Worm (Caenorhabditis elegans) whole organism, L3 larva: ENCODE measurements around the gene C44B12.3.

Experiments
- R02D3.7 ChIP-seq: fragments of 150-350 bp; optimal IDR thresholded peaks from 2 replicates; lab custom pipeline; 2014; ENCODE audit warnings: missing biosample characterization, missing genetic modification characterization
- ZK546.5 ChIP-seq: sonication (generic microtip); optimal IDR thresholded peaks from 2 replicates; lab custom pipeline; 2017; ENCODE audit warnings: missing biosample characterization, missing genetic modification characterization
- ama-1 ChIP-seq: fragments of 150-350 bp; optimal IDR thresholded peaks from 2 replicates; lab custom pipeline; 2018
- ceh-9 ChIP-seq: sonication (generic microtip); optimal IDR thresholded peaks from 2 replicates; lab custom pipeline; 2018; ENCODE audit warnings: missing biosample characterization, missing genetic modification characterization
- daf-12 ChIP-seq: fragments of 150-350 bp; optimal IDR thresholded peaks from 2 replicates; lab custom pipeline; 2014; ENCODE audit warnings: missing biosample characterization, missing genetic modification reagents, missing genetic modification characterization
- egl-27 ChIP-seq: sonication (generic microtip); optimal IDR thresholded peaks from 4 replicates; lab custom pipeline; 2017; ENCODE audit warnings: missing biosample characterization, missing genetic modification reagents, missing genetic modification characterization
- egl-5 ChIP-seq: fragments of 150-350 bp; optimal IDR thresholded peaks from 2 replicates; lab custom pipeline; 2017; ENCODE audit warnings: missing biosample characterization, missing genetic modification reagents, missing genetic modification characterization, inconsistent platforms
- elt-1 ChIP-seq: fragments of 150-350 bp; optimal IDR thresholded peaks from 2 replicates; lab custom pipeline; 2014; ENCODE audit warnings: missing biosample characterization, missing genetic modification characterization
- elt-2 ChIP-seq: sonication (generic microtip); optimal IDR thresholded peaks from 2 replicates; lab custom pipeline; 2016; ENCODE audit warnings: missing genetic modification reagents, mild to moderate bottlenecking, missing genetic modification characterization, missing compliant biosample characterization
- elt-3 ChIP-seq, 3 experiments: fragments of 150-350 bp in 1 of 3; sonication (generic microtip) in 2 of 3; optimal IDR thresholded peaks; 2 replicates in 2 of 3; 4 replicates in 1 of 3; lab custom pipeline; 2014 to 2017; ENCODE audit warnings: missing biosample characterization in 3 of 3, missing genetic modification characterization in 3 of 3
- fkh-2 ChIP-seq: fragments of 150-350 bp; optimal IDR thresholded peaks from 2 replicates; lab custom pipeline; 2014; ENCODE audit warnings: missing biosample characterization, missing genetic modification reagents, missing genetic modification characterization
- fos-1 ChIP-seq: fragments of 150-350 bp; optimal IDR thresholded peaks from 2 replicates; lab custom pipeline; 2014; ENCODE audit warnings: missing biosample characterization, missing genetic modification characterization
- jun-1 ChIP-seq: fragments of 150-350 bp; optimal IDR thresholded peaks from 2 replicates; lab custom pipeline; 2014; ENCODE audit warnings: missing biosample characterization, missing genetic modification reagents, missing genetic modification characterization
- lin-39 ChIP-seq: fragments of 150-350 bp; optimal IDR thresholded peaks from 2 replicates; lab custom pipeline; 2018; ENCODE audit warnings: missing biosample characterization, missing genetic modification reagents, missing genetic modification characterization
- lsy-12 ChIP-seq: sonication (generic microtip); optimal IDR thresholded peaks from 2 replicates; lab custom pipeline; 2016; ENCODE audit warnings: mild to moderate bottlenecking, missing genetic modification characterization, missing compliant biosample characterization
- mdl-1 ChIP-seq: fragments of 150-350 bp; optimal IDR thresholded peaks from 2 replicates; lab custom pipeline; 2014; ENCODE audit warnings: missing biosample characterization, missing genetic modification characterization
- mml-1 ChIP-seq: fragments of 150-350 bp; sonication (generic microtip); optimal IDR thresholded peaks from 3 replicates; lab custom pipeline; 2014; ENCODE audit warnings: missing biosample characterization, missing genetic modification characterization
- nfya-1 ChIP-seq: sonication (generic microtip); optimal IDR thresholded peaks from 2 replicates; lab custom pipeline; 2017; ENCODE audit warnings: missing genetic modification characterization, mild to moderate bottlenecking, missing compliant biosample characterization, antibody characterized with exemption, moderate library complexity; ENCODE audit not compliant: insufficient read depth
- nhr-12 ChIP-seq: fragments of 150-350 bp; optimal IDR thresholded peaks from 2 replicates; lab custom pipeline; 2014; ENCODE audit warnings: missing biosample characterization, missing genetic modification characterization
- nhr-23 ChIP-seq: fragments of 150-350 bp; optimal IDR thresholded peaks from 2 replicates; lab custom pipeline; 2014; ENCODE audit warnings: missing biosample characterization, missing genetic modification reagents, missing genetic modification characterization
- nhr-237 ChIP-seq: fragments of 150-350 bp; optimal IDR thresholded peaks from 2 replicates; lab custom pipeline; 2014; ENCODE audit warnings: missing biosample characterization, missing genetic modification characterization
- nhr-28 ChIP-seq: fragments of 150-350 bp; optimal IDR thresholded peaks from 2 replicates; lab custom pipeline; 2014; ENCODE audit warnings: missing biosample characterization, missing genetic modification characterization
- nhr-43 ChIP-seq: sonication (generic microtip); optimal IDR thresholded peaks from 2 replicates; lab custom pipeline; 2016; ENCODE audit warnings: mild to moderate bottlenecking, missing genetic modification characterization, missing compliant biosample characterization; ENCODE audit not compliant: poor library complexity, severe bottlenecking
- nhr-67 ChIP-seq: fragments of 150-350 bp; optimal IDR thresholded peaks from 2 replicates; lab custom pipeline; 2014; ENCODE audit warnings: missing biosample characterization, missing genetic modification characterization
- nhr-77 ChIP-seq: fragments of 150-350 bp; optimal IDR thresholded peaks from 2 replicates; lab custom pipeline; 2014; ENCODE audit warnings: missing biosample characterization, missing genetic modification characterization
- pqm-1 ChIP-seq: fragments of 150-350 bp; optimal IDR thresholded peaks from 2 replicates; lab custom pipeline; 2017; ENCODE audit warnings: missing biosample characterization, missing genetic modification characterization, inconsistent platforms
- sea-2 ChIP-seq: fragments of 150-350 bp; sonication (generic microtip); optimal IDR thresholded peaks from 4 replicates; lab custom pipeline; 2014; ENCODE audit warnings: missing biosample characterization, missing genetic modification reagents, missing genetic modification characterization
- snpc-4 ChIP-seq: fragments of 150-350 bp; optimal IDR thresholded peaks from 2 replicates; lab custom pipeline; 2014; ENCODE audit warnings: missing biosample characterization, missing genetic modification characterization
- tbx-2 ChIP-seq: sonication (generic microtip); optimal IDR thresholded peaks from 2 replicates; lab custom pipeline; 2016; ENCODE audit warnings: mild to moderate bottlenecking, missing genetic modification characterization, missing compliant biosample characterization
- unc-39 ChIP-seq: sonication (generic microtip); optimal IDR thresholded peaks from 4 replicates; lab custom pipeline; 2017; ENCODE audit warnings: missing biosample characterization, missing genetic modification characterization
- unc-62 ChIP-seq: fragments of 150-350 bp; sonication (generic microtip); optimal IDR thresholded peaks from 4 replicates; lab custom pipeline; 2014; ENCODE audit warnings: missing biosample characterization, missing genetic modification reagents, missing genetic modification characterization
- zag-1 ChIP-seq: fragments of 150-350 bp; optimal IDR thresholded peaks from 2 replicates; lab custom pipeline; 2014; ENCODE audit warnings: missing biosample characterization, missing genetic modification characterization
- ztf-11 ChIP-seq: fragments of 150-350 bp; optimal IDR thresholded peaks from 2 replicates; lab custom pipeline; 2014; ENCODE audit warnings: missing biosample characterization, missing genetic modification characterization
- ztf-4 ChIP-seq: fragments of 150-350 bp; optimal IDR thresholded peaks from 2 replicates; lab custom pipeline; 2014; ENCODE audit warnings: missing biosample characterization, missing genetic modification characterization

Gene C44B12.3

DNA sequence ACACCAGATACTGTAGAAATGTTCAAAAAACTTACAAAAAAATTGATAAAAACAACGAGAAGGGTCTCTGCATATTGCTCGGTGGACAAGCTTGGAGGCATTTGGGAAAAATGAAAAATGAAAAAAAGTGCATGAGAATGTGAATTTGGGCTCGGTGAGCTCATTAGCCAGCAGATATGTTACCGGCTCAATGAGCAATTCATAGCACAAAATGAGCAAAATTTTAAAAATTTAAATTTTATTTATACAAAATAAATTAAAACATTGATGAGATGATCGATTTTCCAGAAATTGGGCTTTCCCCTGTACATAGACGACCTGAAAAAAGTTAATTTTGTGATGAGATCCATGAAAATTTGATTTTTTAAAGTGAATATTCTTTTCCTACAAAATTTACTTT is 9.1 kb downstream of the C44B12.3 start, which contains the start of gene srx-14:
TSS of gene srx-14 (minus strand) at position 101 of the 400 bp plus-strand sequence.
- TF ChIP-seq egl-5, result no peak
- TF ChIP-seq nhr-77, result no peak
- TF ChIP-seq nhr-23 (tag; lab: Kevin White, UChicago), result no peak
- no peak for TF ChIP-seq egl-27 (tag; lab: Kevin White, UChicago)
- no peak for TF ChIP-seq ama-1 (lab: Kevin White, UChicago)
- TF ChIP-seq elt-2 (tag; lab: Kevin White, UChicago), result no peak
- TF ChIP-seq ZK546.5 (tag; lab: Kevin White, UChicago), result no peak

DNA sequence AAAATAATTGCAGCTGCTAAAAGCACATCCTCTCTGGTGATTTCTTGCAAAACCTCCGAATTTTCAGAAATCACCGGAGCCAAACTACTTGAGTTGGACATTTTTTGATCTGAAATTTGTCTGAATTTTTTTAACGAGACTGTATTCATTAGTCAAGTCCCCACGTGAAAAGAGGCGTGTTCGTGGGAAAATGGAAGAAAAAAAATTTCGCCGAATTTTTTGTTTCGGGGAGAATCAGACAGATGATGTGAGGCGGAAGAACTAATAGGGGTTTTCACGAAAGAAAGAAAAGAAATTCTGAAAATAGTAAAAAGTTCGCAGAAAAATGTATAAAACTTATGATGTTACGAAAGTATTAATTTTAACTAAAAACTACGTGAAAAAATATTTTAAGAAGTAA is 14.0 kb downstream of the C44B12.3 start, which contains the start of gene srx-13:
TSS of gene srx-13 (minus strand) at position 101 of the 400 bp plus-strand sequence.
- no peak for TF ChIP-seq daf-12 (tag; lab: Kevin White, UChicago)
- no peak for TF ChIP-seq fkh-2 (tag; lab: Kevin White, UChicago)
- TF ChIP-seq sea-2 (GFP tag; lab: Kevin White, UChicago), result no peak
- TF ChIP-seq ztf-4 (tag; lab: Kevin White, UChicago), result no peak
- TF ChIP-seq nhr-28, result no peak
- TF ChIP-seq R02D3.7 (tag; lab: Kevin White, UChicago), result no peak
- no peak for TF ChIP-seq nfya-1
- TF ChIP-seq pqm-1 (tag; lab: Kevin White, UChicago), result no peak
- TF ChIP-seq elt-1 (tag; lab: Kevin White, UChicago), result no peak
- TF ChIP-seq nhr-43 (tag; lab: Kevin White, UChicago), result no peak
- TF ChIP-seq nhr-67, result no peak
- no peak for TF ChIP-seq nhr-237 (tag; lab: Kevin White, UChicago)
- no peak for TF ChIP-seq nhr-77

DNA sequence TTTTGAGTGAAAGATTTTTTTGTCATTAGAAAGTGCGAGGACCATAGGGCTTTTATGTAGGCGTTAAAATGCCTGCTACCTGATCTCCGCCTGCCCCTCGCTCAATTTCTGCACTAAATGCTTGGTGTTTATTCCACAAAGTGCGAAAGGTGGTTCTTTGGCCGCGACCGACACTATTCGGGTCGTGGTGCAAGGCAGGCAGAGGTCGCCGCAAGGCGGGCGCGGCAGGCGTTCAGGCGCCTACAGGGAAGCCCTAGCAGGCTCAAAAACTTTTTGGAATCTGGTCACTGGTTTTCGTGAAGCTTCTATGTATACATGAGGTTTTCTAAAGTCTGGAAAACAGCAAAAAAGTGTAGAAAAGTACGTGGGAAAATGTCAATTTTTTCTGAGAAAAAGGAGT is 16.3 kb downstream of the C44B12.3 start:
- TF ChIP-seq elt-3 (tag; optimal IDR thresholded peaks at IDR 0.05; lab: Kevin White, UChicago), result no peak

DNA sequence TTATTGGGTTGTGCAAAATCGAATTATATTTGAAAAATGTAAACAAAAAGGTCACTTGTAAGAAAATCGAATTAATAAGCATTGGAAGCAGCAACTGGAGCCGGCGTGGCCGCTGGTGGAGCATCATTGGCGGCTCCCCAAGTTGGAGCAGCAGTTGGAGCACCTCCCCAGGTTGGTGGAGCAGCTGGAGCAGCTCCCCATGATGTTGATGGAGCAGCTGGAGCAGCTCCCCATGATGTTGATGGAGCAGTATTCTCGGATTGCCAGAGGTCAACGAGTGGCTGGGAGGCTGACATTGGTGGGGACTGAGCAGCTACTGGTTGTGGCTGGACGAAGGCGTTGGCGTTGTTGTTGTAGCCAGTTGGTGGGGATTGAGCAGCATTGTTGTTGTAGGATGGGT is 16.9 kb downstream of the C44B12.3 start:
- TF ChIP-seq pqm-1 (tag; lab: Kevin White, UChicago) (no peak), ztf-4 (tag; lab: Kevin White, UChicago) (no peak), nhr-43 (tag; lab: Kevin White, UChicago) (no peak), egl-5 (no peak), ZK546.5 (tag; lab: Kevin White, UChicago) (no peak), mml-1 (no peak), snpc-4 (tag; lab: Kevin White, UChicago) (no peak), elt-3 (tag; optimal IDR thresholded peaks at IDR 0.05; lab: Kevin White, UChicago) (no peak), nhr-77 (no peak), ama-1 (lab: Kevin White, UChicago) (no peak), jun-1 (tag; lab: Kevin White, UChicago) (no peak), sea-2 (GFP tag; lab: Kevin White, UChicago) (no peak), elt-1 (tag; lab: Kevin White, UChicago) (no peak), ztf-11 (tag; lab: Kevin White, UChicago) (no peak), unc-39 (tag; lab: Kevin White, UChicago) (no peak), daf-12 (tag; lab: Kevin White, UChicago) (no peak), mdl-1 (tag; lab: Kevin White, UChicago) (no peak), zag-1 (no peak), lsy-12 (tag; lab: Kevin White, UChicago) (no peak), fos-1 (tag; lab: Kevin White, UChicago) (no peak)

DNA sequence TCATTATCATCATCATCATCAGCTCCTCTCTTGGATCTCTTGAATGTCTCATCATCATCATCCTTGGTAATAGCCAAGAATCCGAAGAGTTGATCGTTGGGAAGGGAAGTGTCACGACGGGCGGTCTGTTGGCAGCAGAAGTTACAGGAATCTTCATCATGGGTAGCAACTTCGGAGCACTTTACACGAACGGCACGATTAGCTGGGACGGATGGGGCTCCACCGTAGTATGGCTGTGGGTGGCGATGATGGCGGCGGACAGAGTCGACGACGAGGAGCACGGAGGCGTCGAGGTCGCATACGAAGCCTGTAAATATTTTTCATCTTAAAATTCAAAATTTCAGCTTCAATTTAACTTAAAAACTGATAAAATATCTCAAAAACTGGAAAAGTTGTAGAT is 18.8 kb downstream of the C44B12.3 start:
- no peak for TF ChIP-seq elt-1 (tag; lab: Kevin White, UChicago)
- no peak for TF ChIP-seq sea-2 (GFP tag; lab: Kevin White, UChicago)
- no peak for TF ChIP-seq tbx-2 (tag; lab: Kevin White, UChicago)
- TF ChIP-seq lin-39 (tag; lab: Kevin White, UChicago), result no peak
- TF ChIP-seq nhr-67, result no peak
- no peak for TF ChIP-seq nhr-237 (tag; lab: Kevin White, UChicago)
- TF ChIP-seq nhr-12 (tag; lab: Kevin White, UChicago), result no peak
- no peak for TF ChIP-seq daf-12 (tag; lab: Kevin White, UChicago)
- TF ChIP-seq unc-62 (GFP tag; lab: Kevin White, UChicago), result no peak
- no peak for TF ChIP-seq ceh-9 (tag; lab: Kevin White, UChicago)
